Fruit fly (Drosophila melanogaster): ENCODE results near the gene CG43773.

Gene CG43773

dm6 chr2L:4019765-4020164 is 12.3 kb downstream of the CG43773 start:
- no peak for TF ChIP-seq Dref (GFP tag; IDR thresholded peaks at IDR 0.05)
- TF ChIP-seq CG18619 (GFP tag; optimal IDR thresholded peaks at IDR 0.05): no peak
- no peak for TF ChIP-seq caup (GFP tag; optimal IDR thresholded peaks at IDR 0.05; ENCODE audit: severe bottlenecking)
- no peak for TF ChIP-seq CG12236 (GFP tag; optimal IDR thresholded peaks at IDR 0.05)
- TF ChIP-seq nau (GFP tag; optimal IDR thresholded peaks at IDR 0.05): no peak
- TF ChIP-seq jumu (GFP tag; optimal IDR thresholded peaks at IDR 0.05): no peak
- 0 out of 3 replicates have a peak, but pooled peaks have one; percentile 28 for TF ChIP-seq CG6791 (GFP tag; IDR thresholded peaks at IDR 0.05; ENCODE audit: partially characterized antibody)
- 0 out of 2 replicates have a peak, but pooled peaks have one; percentile 35 for TF ChIP-seq CG17612 (GFP tag; IDR thresholded peaks at IDR 0.05)
- TF ChIP-seq Med (GFP tag): peak; percentile 46
- TF ChIP-seq Gsc (GFP tag; IDR thresholded peaks at IDR 0.05): no peak
- TF ChIP-seq CG11695 (GFP tag; IDR thresholded peaks at IDR 0.05): no peak; the same call in 2 of the 3 replicates
- no peak for TF ChIP-seq CG18476 (GFP tag; optimal IDR thresholded peaks at IDR 0.05)
- no peak for TF ChIP-seq cad (GFP tag; optimal IDR thresholded peaks at IDR 0.05)
- TF ChIP-seq Lim3 (GFP tag; IDR thresholded peaks at IDR 0.05): no peak
- no peak for TF ChIP-seq CG7963 (GFP tag; IDR thresholded peaks at IDR 0.05; ENCODE audit: partially characterized antibody)
- no peak for TF ChIP-seq ac (GFP tag; optimal IDR thresholded peaks at IDR 0.05)
- TF ChIP-seq pzg (GFP tag; optimal IDR thresholded peaks at IDR 0.05): no peak
- no peak for TF ChIP-seq CG17186 (GFP tag; optimal IDR thresholded peaks at IDR 0.05)
- TF ChIP-seq Abd-B (GFP tag; optimal IDR thresholded peaks at IDR 0.05): no peak
- no peak for TF ChIP-seq Vsx1 (GFP tag; optimal IDR thresholded peaks at IDR 0.05)
- no peak for TF ChIP-seq CG4424 (GFP tag; optimal IDR thresholded peaks at IDR 0.05)
- no peak for TF ChIP-seq CG7987 (GFP tag; optimal IDR thresholded peaks at IDR 0.05)
- TF ChIP-seq CoRest (tag; optimal IDR thresholded peaks at IDR 0.05): peak; percentile 12
- 0 out of 3 replicates have a peak, but pooled peaks have one; percentile 5 for TF ChIP-seq ci (GFP tag; IDR thresholded peaks at IDR 0.05)
- TF ChIP-seq cwo (GFP tag; optimal IDR thresholded peaks at IDR 0.05): no peak
- TF ChIP-seq Asciz (GFP tag; optimal IDR thresholded peaks at IDR 0.05): no peak
- no peak for TF ChIP-seq TFAM (GFP tag; optimal IDR thresholded peaks at IDR 0.05)
- peak; percentile 60 for TF ChIP-seq pita (GFP tag; optimal IDR thresholded peaks at IDR 0.05)
- TF ChIP-seq CG34422 (GFP tag; IDR thresholded peaks at IDR 0.05): no peak
- no peak for TF ChIP-seq CG14860 (GFP tag; IDR thresholded peaks at IDR 0.05; ENCODE audit: partially characterized antibody)
- TF ChIP-seq Lhr (GFP tag; optimal IDR thresholded peaks at IDR 0.05): no peak
- no peak for TF ChIP-seq Hr51 (GFP tag; optimal IDR thresholded peaks at IDR 0.05)
- peak in 1 of 2 experiments; percentile 6 for TF ChIP-seq crp (GFP tag; optimal IDR thresholded peaks at IDR 0.05)
- no peak for TF ChIP-seq Awh (GFP tag; IDR thresholded peaks at IDR 0.05)
- TF ChIP-seq chif (GFP tag; optimal IDR thresholded peaks at IDR 0.05): no peak
- 0 out of 2 replicates have a peak, but pooled peaks have one; percentile 19 for TF ChIP-seq CG42726 (GFP tag; IDR thresholded peaks at IDR 0.05; ENCODE audit: partially characterized antibody)
- no peak for TF ChIP-seq fd3F (GFP tag; optimal IDR thresholded peaks at IDR 0.05)
- TF ChIP-seq CG14667 (GFP tag; IDR thresholded peaks at IDR 0.05): no peak
- no peak for TF ChIP-seq CG2875 (GFP tag; optimal IDR thresholded peaks at IDR 0.05)
- no peak for TF ChIP-seq BtbVII (GFP tag; optimal IDR thresholded peaks at IDR 0.05)
- TF ChIP-seq CG15073 (GFP tag; optimal IDR thresholded peaks at IDR 0.05): no peak
- no peak for TF ChIP-seq hb (GFP tag; IDR thresholded peaks at IDR 0.05; ENCODE audit: partially characterized antibody)
- TF ChIP-seq CG2199 (GFP tag; IDR thresholded peaks at IDR 0.05): no peak
- TF ChIP-seq HLH4C (GFP tag; IDR thresholded peaks at IDR 0.05; ENCODE audit: partially characterized antibody): 0 out of 3 replicates have a peak, but pooled peaks have one; percentile 12
- TF ChIP-seq wek (GFP tag; optimal IDR thresholded peaks at IDR 0.05): no peak
- TF ChIP-seq NfI (GFP tag; optimal IDR thresholded peaks at IDR 0.05): no peak
- peak; percentile 39 for TF ChIP-seq phol (tag; optimal IDR thresholded peaks at IDR 0.05)
- TF ChIP-seq CG14710 (tag; optimal IDR thresholded peaks at IDR 0.05): peak; percentile 20
- no peak for TF ChIP-seq bcd (GFP tag; optimal IDR thresholded peaks at IDR 0.05)

Data from whole organism, embryonic.